Fruit fly (Drosophila melanogaster) whole organism, adult: ENCODE data around the gene CG31231.
A peak's percentile ranks its signal among the peaks of the same experiment; 100 is the strongest.

Experiments used
- CG12768 ChIP-seq: fragments of 200-800 bp; sonication (Bioruptor generic); optimal IDR thresholded peaks from 2 replicates; lab custom pipeline; 2017; ENCODE audit warnings: missing biosample characterization, missing genetic modification characterization, mild to moderate bottlenecking, moderate library complexity, missing genetic modification reagents
- CG14711 ChIP-seq: fragments of 200-800 bp; sonication (Bioruptor generic); optimal IDR thresholded peaks from 2 replicates; lab custom pipeline; 2018; ENCODE audit warnings: missing biosample characterization, mild to moderate bottlenecking, missing genetic modification characterization, moderate library complexity
- CG1620 ChIP-seq: fragments of 200-800 bp; sonication (Bioruptor generic); optimal IDR thresholded peaks from 2 replicates; lab custom pipeline; 2016; ENCODE audit warnings: missing biosample characterization, missing genetic modification characterization
- CG33017 ChIP-seq: fragments of 200-800 bp; sonication (Bioruptor generic); optimal IDR thresholded peaks from 2 replicates; lab custom pipeline; 2018; ENCODE audit warnings: missing biosample characterization, mild to moderate bottlenecking, missing genetic modification characterization, moderate library complexity
- CG7045 ChIP-seq: fragments of 200-800 bp; sonication (Bioruptor generic); optimal IDR thresholded peaks from 2 replicates; lab custom pipeline; 2017; ENCODE audit warnings: missing biosample characterization, mild to moderate bottlenecking, missing genetic modification characterization
- CG7101 ChIP-seq: fragments of 200-800 bp; sonication (Bioruptor generic); optimal IDR thresholded peaks from 2 replicates; lab custom pipeline; 2018; ENCODE audit warnings: missing biosample characterization, mild to moderate bottlenecking, missing genetic modification characterization, moderate library complexity
- Clk ChIP-seq: fragments of 200-800 bp; sonication (Bioruptor generic); optimal IDR thresholded peaks from 2 replicates; lab custom pipeline; 2017; ENCODE audit warnings: missing biosample characterization, missing genetic modification characterization
- Crg-1 ChIP-seq: fragments of 200-800 bp; sonication (Bioruptor generic); optimal IDR thresholded peaks from 2 replicates; lab custom pipeline; 2016; ENCODE audit warnings: missing biosample characterization, missing genetic modification characterization
- Hr96 ChIP-seq: fragments of 200-800 bp; sonication (Bioruptor generic); optimal IDR thresholded peaks from 2 replicates; lab custom pipeline; 2016; ENCODE audit warnings: missing biosample characterization, missing genetic modification characterization
- bab1 ChIP-seq: fragments of 200-800 bp; sonication (Bioruptor generic); optimal IDR thresholded peaks from 3 replicates; lab custom pipeline; 2019; ENCODE audit warnings: missing biosample characterization, mild to moderate bottlenecking, missing genetic modification characterization, moderate library complexity
- cic ChIP-seq: fragments of 200-800 bp; sonication (Bioruptor generic); optimal IDR thresholded peaks from 2 replicates; lab custom pipeline; 2017; ENCODE audit warnings: missing biosample characterization, mild to moderate bottlenecking, missing genetic modification characterization, moderate library complexity
- cnc ChIP-seq, 2 experiments: fragments of >200 bp; optimal IDR thresholded peaks; 2 replicates each; lab custom pipeline; 2017
- ovo ChIP-seq: fragments of 200-800 bp; sonication (Bioruptor generic); optimal IDR thresholded peaks from 2 replicates; lab custom pipeline; 2016; ENCODE audit warnings: missing biosample characterization, missing genetic modification characterization
- toe ChIP-seq: fragments of 200-800 bp; sonication (Bioruptor generic); optimal IDR thresholded peaks from 2 replicates; lab custom pipeline; 2016; ENCODE audit warnings: missing biosample characterization, missing genetic modification characterization

- TF ChIP-seq CG7101 (tag; lab: Kevin White, UChicago) (peak; percentile 85), CG14711 (tag; lab: Kevin White, UChicago) (peak; percentile 79), toe (peak; percentile 94), cic (peak; percentile 58), Hr96 (GFP tag; lab: Kevin White, UChicago) (peak; percentile 91), CG7045 (GFP tag; lab: Kevin White, UChicago) (peak; percentile 79), CG1620 (peak; percentile 94), bab1 (GFP tag; lab: Kevin White, UChicago) (peak; percentile 82), Crg-1 (GFP tag; lab: Kevin White, UChicago) (peak; percentile 93), ovo (GFP tag; lab: Kevin White, UChicago) (peak; percentile 83), CG33017 (tag; lab: Kevin White, UChicago) (peak; percentile 67), CG12768 (peak; percentile 89), cnc (optimal IDR thresholded peaks at IDR 0.05; lab: Kevin White, UChicago) (no peak), Clk (GFP tag; lab: Kevin White, UChicago) (peak; percentile 84)
Measured at dm6 chr3R:18658945-18659642, 6.1 kb upstream of the CG31231 start, which contains the start of the genes CG31224 and CstF64.
